Fruit fly (Drosophila melanogaster) whole organism, embryonic: Measurements from ENCODE around the gene CG9483.
A peak's percentile ranks its signal among the peaks of the same experiment; 100 is the strongest.

Experiments
- Bgb ChIP-seq: fragments of 200-800 bp; sonication (Bioruptor generic); IDR thresholded peaks from 2 replicates; pipeline ENCODE4 v1.3.6; 2022; ENCODE audit warnings: missing biosample characterization, missing genetic modification characterization; ENCODE audit not compliant: partially characterized antibody
- CG10565 ChIP-seq: fragments of 200-800 bp; sonication (Bioruptor generic); optimal IDR thresholded peaks from 3 replicates; lab custom pipeline; 2016; ENCODE audit warnings: missing biosample characterization, mild to moderate bottlenecking, missing genetic modification characterization
- CG17359 ChIP-seq: fragments of 200-800 bp; sonication (Bioruptor generic); optimal IDR thresholded peaks from 3 replicates; lab custom pipeline; 2018; ENCODE audit warnings: missing biosample characterization, mild to moderate bottlenecking, missing genetic modification characterization, moderate library complexity
- CG17385 ChIP-seq: fragments of 200-800 bp; sonication (Bioruptor generic); optimal IDR thresholded peaks from 3 replicates; lab custom pipeline; 2018; ENCODE audit warnings: missing biosample characterization, mild to moderate bottlenecking, missing genetic modification characterization
- CG17912 ChIP-seq: fragments of 200-800 bp; sonication (Bioruptor generic); optimal IDR thresholded peaks from 2 replicates; lab custom pipeline; 2018; ENCODE audit warnings: missing biosample characterization, mild to moderate bottlenecking, missing genetic modification characterization
- CG1832 ChIP-seq: fragments of 200-800 bp; sonication (Bioruptor generic); optimal IDR thresholded peaks from 2 replicates; lab custom pipeline; 2017; ENCODE audit warnings: missing biosample characterization, mild to moderate bottlenecking, missing genetic modification characterization, inconsistent platforms
- CG2712 ChIP-seq: fragments of 200-800 bp; optimal IDR thresholded peaks from 3 replicates; lab custom pipeline; 2019; ENCODE audit warnings: missing biosample characterization, mild to moderate bottlenecking, missing genetic modification characterization, moderate library complexity
- CG31224 ChIP-seq: fragments of 200-800 bp; sonication (Bioruptor generic); IDR thresholded peaks from 2 replicates; pipeline ENCODE4 v1.3.6; 2022; ENCODE audit warnings: missing biosample characterization, missing genetic modification characterization
- CG34224 ChIP-seq: fragments of 200-800 bp; sonication (Bioruptor generic); IDR thresholded peaks from 3 replicates; pipeline ENCODE4 v1.3.6; 2022; ENCODE audit warnings: missing biosample characterization, missing genetic modification characterization; ENCODE audit not compliant: partially characterized antibody
- CG42726 ChIP-seq: fragments of 200-800 bp; sonication (Bioruptor generic); IDR thresholded peaks from 2 replicates; pipeline ENCODE4 v1.3.6; 2022; ENCODE audit warnings: missing biosample characterization, missing genetic modification characterization; ENCODE audit not compliant: partially characterized antibody
- CG43689 ChIP-seq: fragments of 200-800 bp; sonication (Bioruptor generic); IDR thresholded peaks from 2 replicates; pipeline ENCODE4 v1.3.6; 2022; ENCODE audit warnings: missing biosample characterization, missing genetic modification characterization
- CG7963 ChIP-seq: fragments of 200-800 bp; sonication (Bioruptor generic); IDR thresholded peaks from 3 replicates; pipeline ENCODE4 v1.3.6; 2022; ENCODE audit warnings: missing biosample characterization, missing genetic modification characterization; ENCODE audit not compliant: partially characterized antibody
- E2f2 ChIP-seq: fragments of 200-800 bp; sonication (Bioruptor generic); IDR thresholded peaks from 2 replicates; pipeline ENCODE4 v1.3.6; 2022; ENCODE audit warnings: missing biosample characterization, missing genetic modification characterization
- Ets97D ChIP-seq: fragments of 200-800 bp; sonication (Bioruptor generic); optimal IDR thresholded peaks from 3 replicates; lab custom pipeline; 2016; ENCODE audit warnings: missing biosample characterization, missing genetic modification characterization
- Fer3 ChIP-seq: fragments of 200-800 bp; sonication (Bioruptor generic); optimal IDR thresholded peaks from 2 replicates; lab custom pipeline; 2018; ENCODE audit warnings: missing biosample characterization, mild to moderate bottlenecking, missing genetic modification characterization, moderate library complexity
- Hr78 ChIP-seq, 2 experiments: fragments of 200-800 bp in 1 of 2; fragments of >200 bp in 1 of 2; sonication (Bioruptor generic) in 1 of 2; optimal IDR thresholded peaks; 2 replicates each; lab custom pipeline; 2017 to 2019; ENCODE audit warnings: missing biosample characterization in 2 of 2, missing genetic modification characterization in 2 of 2, mild to moderate bottlenecking in 1 of 2, moderate library complexity in 1 of 2
- Max ChIP-seq: fragments of 200-800 bp; sonication (Bioruptor generic); optimal IDR thresholded peaks from 2 replicates; lab custom pipeline; 2016; ENCODE audit warnings: missing biosample characterization, mild to moderate bottlenecking, missing genetic modification characterization
- Med ChIP-seq: fragments of 200-800 bp; sonication (Bioruptor generic); peaks from one replicate; lab custom pipeline; 2016; ENCODE audit warnings: missing biosample characterization, missing genetic modification characterization, mild to moderate bottlenecking, inconsistent platforms, moderate library complexity
- Poxn ChIP-seq: fragments of 200-800 bp; sonication (Bioruptor generic); IDR thresholded peaks from 2 replicates; pipeline ENCODE4 v1.3.6; 2022; ENCODE audit warnings: missing biosample characterization, missing genetic modification characterization
- Rfx ChIP-seq: fragments of 200-800 bp; sonication (Bioruptor generic); IDR thresholded peaks from 2 replicates; pipeline ENCODE4 v1.3.6; 2022; ENCODE audit warnings: missing biosample characterization, missing genetic modification characterization
- Taf1 ChIP-seq: fragments of 200-800 bp; sonication (Bioruptor generic); IDR thresholded peaks from 2 replicates; pipeline ENCODE4 v1.3.6; 2022; ENCODE audit warnings: missing biosample characterization, missing genetic modification characterization
- YL-1 ChIP-seq: fragments of 200-800 bp; sonication (Bioruptor generic); optimal IDR thresholded peaks from 3 replicates; lab custom pipeline; 2017; ENCODE audit warnings: missing biosample characterization, mild to moderate bottlenecking, missing genetic modification characterization
- cg ChIP-seq: fragments of 200-800 bp; sonication (Bioruptor generic); optimal IDR thresholded peaks from 3 replicates; lab custom pipeline; 2019; ENCODE audit warnings: missing biosample characterization, mild to moderate bottlenecking, missing genetic modification characterization, moderate library complexity
- chinmo ChIP-seq: fragments of 200-800 bp; sonication (Bioruptor generic); IDR thresholded peaks from 4 replicates; pipeline ENCODE4 v1.3.6; 2022; ENCODE audit warnings: missing biosample characterization, missing genetic modification characterization; ENCODE audit not compliant: partially characterized antibody
- ci ChIP-seq: fragments of 200-800 bp; sonication (Bioruptor generic); IDR thresholded peaks from 3 replicates; pipeline ENCODE4 v1.3.6; 2022; ENCODE audit warnings: missing biosample characterization, missing genetic modification characterization
- dmrt11E ChIP-seq: fragments of 200-800 bp; sonication (Bioruptor generic); optimal IDR thresholded peaks from 3 replicates; lab custom pipeline; 2018; ENCODE audit warnings: missing biosample characterization, mild to moderate bottlenecking, missing genetic modification characterization, moderate library complexity
- dmrt99B ChIP-seq: fragments of 200-800 bp; sonication (Bioruptor generic); optimal IDR thresholded peaks from 2 replicates; lab custom pipeline; 2018; ENCODE audit warnings: missing biosample characterization, mild to moderate bottlenecking, missing genetic modification characterization, moderate library complexity
- ind ChIP-seq: fragments of 200-800 bp; sonication (Bioruptor generic); optimal IDR thresholded peaks from 3 replicates; lab custom pipeline; 2016; ENCODE audit warnings: missing biosample characterization, missing genetic modification characterization
- lilli ChIP-seq: fragments of 200-800 bp; sonication (Bioruptor generic); optimal IDR thresholded peaks from 3 replicates; lab custom pipeline; 2016; ENCODE audit warnings: missing biosample characterization, missing genetic modification characterization
- luna ChIP-seq: fragments of 200-800 bp; sonication (Bioruptor generic); optimal IDR thresholded peaks from 2 replicates; lab custom pipeline; 2016; ENCODE audit warnings: missing biosample characterization, missing genetic modification characterization
- mirr ChIP-seq: fragments of 200-800 bp; sonication (Bioruptor generic); optimal IDR thresholded peaks from 3 replicates; lab custom pipeline; 2018; ENCODE audit warnings: missing biosample characterization, mild to moderate bottlenecking, missing genetic modification characterization
- otp ChIP-seq: fragments of 200-800 bp; sonication (Bioruptor generic); IDR thresholded peaks from 3 replicates; pipeline ENCODE4, ENCODE4 v1.3.6; 2022; ENCODE audit warnings: missing biosample characterization, missing genetic modification characterization
- psq ChIP-seq: fragments of 200-800 bp; sonication (Bioruptor generic); optimal IDR thresholded peaks from 2 replicates; lab custom pipeline; 2017; ENCODE audit warnings: missing biosample characterization, missing genetic modification characterization
- pum ChIP-seq: fragments of 200-800 bp; sonication (Bioruptor generic); optimal IDR thresholded peaks from 2 replicates; lab custom pipeline; 2016; ENCODE audit warnings: missing biosample characterization, missing genetic modification characterization
- run ChIP-seq: fragments of 200-800 bp; sonication (Bioruptor generic); optimal IDR thresholded peaks from 3 replicates; lab custom pipeline; 2018; ENCODE audit warnings: missing biosample characterization, mild to moderate bottlenecking, missing genetic modification characterization
- sna ChIP-seq: fragments of 200-800 bp; sonication (Bioruptor generic); IDR thresholded peaks from 2 replicates; pipeline ENCODE4 v1.3.6; 2022; ENCODE audit warnings: missing biosample characterization, missing genetic modification characterization; ENCODE audit not compliant: partially characterized antibody
- tap ChIP-seq: fragments of 200-800 bp; optimal IDR thresholded peaks from 3 replicates; lab custom pipeline; 2019; ENCODE audit warnings: missing biosample characterization, mild to moderate bottlenecking, missing genetic modification characterization, moderate library complexity
- tx ChIP-seq: fragments of 200-800 bp; sonication (Bioruptor generic); optimal IDR thresholded peaks from 2 replicates; lab custom pipeline; 2016; ENCODE audit warnings: missing biosample characterization, missing genetic modification characterization

The CG9483 gene

dm6 chr2L:8860767-8861166 lies 5.8 kb upstream of the CG9483 start (continued):
- TF ChIP-seq lilli (GFP tag; lab: Kevin White, UChicago) (peak; percentile 38), chinmo (GFP tag; lab: Robert Waterston, UW) (no peak), Poxn (GFP tag; lab: Robert Waterston, UW) (no peak), run (peak; percentile 28), mirr (GFP tag; lab: Kevin White, UChicago) (no peak), sna (GFP tag; lab: Robert Waterston, UW) (no peak), Med (peak; percentile 89), cg (GFP tag; lab: Kevin White, UChicago) (no peak), Max (GFP tag; lab: Kevin White, UChicago) (peak; percentile 13), CG2712 (tag; lab: Kevin White, UChicago) (peak; percentile 88), Hr78 (GFP tag; optimal IDR thresholded peaks at IDR 0.05; lab: Kevin White, UChicago) (peak in 1 of 2 experiments; percentile 7), Fer3 (peak; percentile 47), Ets97D (GFP tag; lab: Kevin White, UChicago) (peak; percentile 5), CG34224 (GFP tag; lab: Robert Waterston, UW) (no peak), dmrt11E (tag; lab: Kevin White, UChicago) (peak; percentile 84)

DNA sequence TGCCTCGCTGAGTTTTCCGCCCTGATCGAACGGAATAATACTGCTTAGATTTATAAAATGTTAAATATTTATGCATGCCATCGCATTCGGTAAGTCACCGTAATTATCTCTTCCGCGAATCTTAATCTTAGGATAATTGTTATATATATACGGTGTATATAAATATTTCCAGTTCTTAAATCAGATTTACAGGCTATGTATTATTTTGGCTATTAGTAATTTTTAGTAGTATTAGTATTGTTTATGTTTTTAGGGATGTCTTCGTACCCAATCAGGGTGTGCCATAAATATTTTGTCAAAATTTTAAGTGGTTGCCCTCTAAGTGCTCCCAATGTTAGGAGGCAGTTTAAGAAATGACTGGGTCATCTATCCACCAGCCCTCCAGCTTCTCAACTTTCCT lies 4.1 kb upstream of the CG9483 start, which contains the start of gene CG32986:
CG32986 (plus strand) TSS at position 301 of the 400 bp plus-strand sequence.
- no peak for TF ChIP-seq CG1832
- no peak for TF ChIP-seq tap (tag; lab: Kevin White, UChicago)
- no peak for TF ChIP-seq ind (GFP tag; lab: Kevin White, UChicago)
- no peak for TF ChIP-seq CG42726

- no peak for TF ChIP-seq luna
- TF ChIP-seq tx (GFP tag; lab: Kevin White, UChicago) = no peak
- no peak for TF ChIP-seq CG17359 (tag; lab: Kevin White, UChicago)
- TF ChIP-seq otp (GFP tag; lab: Robert Waterston, UW) = no peak
- no peak for TF ChIP-seq YL-1 (GFP tag; lab: Kevin White, UChicago)
- TF ChIP-seq CG17912 (GFP tag; lab: Kevin White, UChicago) = no peak
- TF ChIP-seq CG7963 (GFP tag; lab: Robert Waterston, UW) = no peak
- no peak for TF ChIP-seq Bgb (GFP tag; lab: Robert Waterston, UW)
- TF ChIP-seq E2f2 = no peak
- no peak for TF ChIP-seq CG10565 (GFP tag; lab: Kevin White, UChicago)
- TF ChIP-seq CG43689 (GFP tag; lab: Robert Waterston, UW) = no peak
- no peak for TF ChIP-seq psq
- no peak for TF ChIP-seq ci (GFP tag; lab: Robert Waterston, UW)
- TF ChIP-seq Rfx = no peak
- no peak for TF ChIP-seq CG31224 (GFP tag; lab: Robert Waterston, UW)
- no peak for TF ChIP-seq CG17385 (GFP tag; lab: Kevin White, UChicago)
- no peak for TF ChIP-seq dmrt99B
- TF ChIP-seq Taf1 = no peak
- no peak for TF ChIP-seq pum (GFP tag; lab: Kevin White, UChicago)
- TF ChIP-seq, all 482 proteins: peak for 0
These were observed 3.1 kb upstream of the CG9483 start, which contains the start of gene CG32987 for dm6 chr2L:8863511-8863910. Gene CG32987, plus strand, starts transcription at chr2L:8863811.
